Fruit fly (Drosophila melanogaster) whole organism, embryonic: ENCODE data around the gene ATPsynCF6L.

Experiments used
- Hey ChIP-seq: fragments of 200-800 bp; sonication (Bioruptor generic); optimal IDR thresholded peaks from 3 replicates; lab custom pipeline; 2018; ENCODE audit warnings: missing biosample characterization, mild to moderate bottlenecking, missing genetic modification characterization
- dimm ChIP-seq: fragments of 200-800 bp; sonication (Bioruptor generic); IDR thresholded peaks from 2 replicates; pipeline ENCODE4 v1.3.6; 2022; ENCODE audit warnings: missing biosample characterization, missing genetic modification characterization
- lilli ChIP-seq: fragments of 200-800 bp; sonication (Bioruptor generic); optimal IDR thresholded peaks from 3 replicates; lab custom pipeline; 2016; ENCODE audit warnings: missing biosample characterization, missing genetic modification characterization

DNA sequence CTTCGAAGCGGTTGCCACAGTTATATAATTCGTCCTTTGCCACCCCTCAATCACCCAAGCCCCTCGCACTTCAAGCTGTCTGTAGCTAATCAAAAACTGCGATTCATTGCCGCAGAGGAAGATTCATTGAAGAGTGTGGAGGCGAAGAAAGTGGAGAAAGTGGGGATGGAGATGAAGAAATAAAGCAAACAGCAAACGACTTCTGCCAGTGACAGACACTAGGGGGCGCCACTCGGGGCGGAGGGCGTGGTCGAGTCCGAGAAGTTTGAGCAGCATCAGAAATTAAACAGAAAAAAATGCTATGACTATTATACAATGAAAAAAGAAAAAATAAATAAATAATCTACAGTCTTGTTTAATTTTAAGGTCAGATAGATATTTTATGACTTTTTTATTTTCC is 33.9 kb downstream of the ATPsynCF6L start:
- no peak for TF ChIP-seq dimm (GFP tag; lab: Robert Waterston, UW)
- TF ChIP-seq lilli (GFP tag; lab: Kevin White, UChicago): no peak
- no peak for TF ChIP-seq Hey (tag; lab: Kevin White, UChicago)
